Fruit fly (Drosophila melanogaster) whole organism, embryonic: Measurements from ENCODE around the gene NitFhit.

Experiments used
- Aef1 ChIP-seq: fragments of 200-800 bp; sonication (Bioruptor generic); IDR thresholded peaks from 3 replicates; pipeline ENCODE4 v1.3.6; 2022; ENCODE audit warnings: missing biosample characterization, missing genetic modification characterization
- BtbVII ChIP-seq: fragments of 200-800 bp; sonication (Bioruptor generic); optimal IDR thresholded peaks from 3 replicates; lab custom pipeline; 2017; ENCODE audit warnings: missing biosample characterization, mild to moderate bottlenecking, missing genetic modification characterization
- CG10543 ChIP-seq: fragments of 200-800 bp; sonication (Bioruptor generic); optimal IDR thresholded peaks from 3 replicates; lab custom pipeline; 2017; ENCODE audit warnings: missing biosample characterization, mild to moderate bottlenecking, missing genetic modification characterization, moderate library complexity
- CG11398 ChIP-seq: fragments of 200-800 bp; sonication (Bioruptor generic); optimal IDR thresholded peaks from 2 replicates; lab custom pipeline; 2016; ENCODE audit warnings: missing biosample characterization, missing genetic modification characterization
- CG11695 ChIP-seq: fragments of 200-800 bp; sonication (Bioruptor generic); IDR thresholded peaks from 3 replicates; pipeline ENCODE4 v1.3.6; 2022; ENCODE audit warnings: missing biosample characterization, missing genetic modification characterization
- CG12659 ChIP-seq: fragments of 200-800 bp; sonication (Bioruptor generic); optimal IDR thresholded peaks from 3 replicates; lab custom pipeline; 2017; ENCODE audit warnings: mild to moderate bottlenecking, missing biosample characterization, missing genetic modification reagents, missing genetic modification characterization
- CG14860 ChIP-seq: fragments of 200-800 bp; sonication (Bioruptor generic); IDR thresholded peaks from 3 replicates; pipeline ENCODE4 v1.3.6; 2022; ENCODE audit warnings: missing biosample characterization, missing genetic modification characterization; ENCODE audit not compliant: partially characterized antibody
- CG15011 ChIP-seq: fragments of 200-800 bp; sonication (Bioruptor generic); optimal IDR thresholded peaks from 3 replicates; lab custom pipeline; 2018; ENCODE audit warnings: missing biosample characterization, mild to moderate bottlenecking, missing genetic modification characterization
- CG17359 ChIP-seq: fragments of 200-800 bp; sonication (Bioruptor generic); optimal IDR thresholded peaks from 3 replicates; lab custom pipeline; 2018; ENCODE audit warnings: missing biosample characterization, mild to moderate bottlenecking, missing genetic modification characterization, moderate library complexity
- CG1832 ChIP-seq: fragments of 200-800 bp; sonication (Bioruptor generic); optimal IDR thresholded peaks from 2 replicates; lab custom pipeline; 2017; ENCODE audit warnings: missing biosample characterization, mild to moderate bottlenecking, missing genetic modification characterization, inconsistent platforms
- CG2202 ChIP-seq: fragments of 200-800 bp; sonication (Bioruptor generic); optimal IDR thresholded peaks from 2 replicates; lab custom pipeline; 2018; ENCODE audit warnings: missing biosample characterization, mild to moderate bottlenecking, missing genetic modification characterization
- CG31441 ChIP-seq: fragments of 200-800 bp; sonication (Bioruptor generic); IDR thresholded peaks from 2 replicates; pipeline ENCODE4 v1.3.6; 2022; ENCODE audit warnings: missing biosample characterization, missing genetic modification characterization
- CG4404 ChIP-seq: fragments of 200-800 bp; sonication (Bioruptor generic); IDR thresholded peaks from 2 replicates; pipeline ENCODE4 v1.3.6; 2022; ENCODE audit warnings: missing biosample characterization, missing genetic modification characterization
- CG4820 ChIP-seq: fragments of 200-800 bp; sonication (Bioruptor generic); optimal IDR thresholded peaks from 3 replicates; lab custom pipeline; 2016; ENCODE audit warnings: missing biosample characterization, missing genetic modification characterization
- CG4854 ChIP-seq: fragments of 200-800 bp; sonication (Bioruptor generic); optimal IDR thresholded peaks from 2 replicates; lab custom pipeline; 2016; ENCODE audit warnings: missing biosample characterization, missing genetic modification characterization, inconsistent platforms
- CG6689 ChIP-seq: fragments of 200-800 bp; sonication (Bioruptor generic); IDR thresholded peaks from 2 replicates; pipeline ENCODE4 v1.3.6; 2022; ENCODE audit warnings: missing biosample characterization, missing genetic modification characterization
- CG7786 ChIP-seq: fragments of 200-800 bp; sonication (Bioruptor generic); optimal IDR thresholded peaks from 2 replicates; lab custom pipeline; 2016; ENCODE audit warnings: missing biosample characterization, missing genetic modification characterization
- CG8290 ChIP-seq, 3 experiments: fragments of 200-800 bp; sonication (Bioruptor generic); optimal IDR thresholded peaks; 2 replicates each; lab custom pipeline; 2016 to 2019; ENCODE audit warnings: missing biosample characterization in 3 of 3, missing genetic modification characterization in 3 of 3, mild to moderate bottlenecking in 2 of 3, moderate library complexity in 1 of 3
- CTCF ChIP-seq: fragments of 200-800 bp; sonication (Bioruptor generic); optimal IDR thresholded peaks from 2 replicates; lab custom pipeline; 2017; ENCODE audit warnings: missing biosample characterization, mild to moderate bottlenecking, missing genetic modification characterization, moderate library complexity
- Dek ChIP-seq: fragments of 200-800 bp; sonication (Bioruptor generic); optimal IDR thresholded peaks from 3 replicates; lab custom pipeline; 2019; ENCODE audit warnings: missing biosample characterization, mild to moderate bottlenecking, missing genetic modification characterization, moderate library complexity
- Dfd ChIP-seq, 2 experiments: fragments of >200 bp; optimal IDR thresholded peaks; 2 replicates each; lab custom pipeline; 2017; ENCODE audit warnings: missing biosample characterization in 2 of 2, missing genetic modification characterization in 2 of 2
- Dll ChIP-seq: fragments of 200-800 bp; sonication (Bioruptor generic); IDR thresholded peaks from 4 replicates; pipeline ENCODE4 v1.3.6; 2022; ENCODE audit warnings: missing biosample characterization, missing genetic modification characterization; ENCODE audit not compliant: partially characterized antibody
- ERR ChIP-seq: fragments of 200-800 bp; sonication (Bioruptor generic); optimal IDR thresholded peaks from 2 replicates; lab custom pipeline; 2016; ENCODE audit warnings: missing biosample characterization, missing genetic modification characterization
- Hey ChIP-seq: fragments of 200-800 bp; sonication (Bioruptor generic); optimal IDR thresholded peaks from 3 replicates; lab custom pipeline; 2018; ENCODE audit warnings: missing biosample characterization, mild to moderate bottlenecking, missing genetic modification characterization
- Neu2 ChIP-seq: fragments of 200-800 bp; sonication (Bioruptor generic); optimal IDR thresholded peaks from 3 replicates; lab custom pipeline; 2016; ENCODE audit warnings: missing biosample characterization, missing genetic modification characterization, borderline replicate concordance
- Scr ChIP-seq: fragments of 200-800 bp; sonication (Bioruptor generic); IDR thresholded peaks from 2 replicates; pipeline ENCODE4 v1.3.6; 2022; ENCODE audit warnings: missing biosample characterization, missing genetic modification characterization; ENCODE audit not compliant: partially characterized antibody
- Xbp1 ChIP-seq: fragments of 200-800 bp; sonication (Bioruptor generic); optimal IDR thresholded peaks from 3 replicates; lab custom pipeline; 2016; ENCODE audit warnings: missing biosample characterization, mild to moderate bottlenecking, missing genetic modification characterization
- aop ChIP-seq: fragments of 200-800 bp; sonication (Bioruptor generic); IDR thresholded peaks from 2 replicates; pipeline ENCODE4 v1.3.6; 2022; ENCODE audit warnings: missing biosample characterization, missing genetic modification characterization
- ap ChIP-seq: fragments of 200-800 bp; sonication (Bioruptor generic); IDR thresholded peaks from 2 replicates; pipeline ENCODE4 v1.3.6; 2022; ENCODE audit warnings: missing biosample characterization, missing genetic modification characterization
- ash1 ChIP-seq: fragments of 200-800 bp; sonication (Bioruptor generic); optimal IDR thresholded peaks from 2 replicates; lab custom pipeline; 2018; ENCODE audit warnings: missing biosample characterization, mild to moderate bottlenecking, missing genetic modification characterization
- bab2 ChIP-seq: fragments of 200-800 bp; sonication (Bioruptor generic); optimal IDR thresholded peaks from 2 replicates; lab custom pipeline; 2016; ENCODE audit warnings: missing biosample characterization, missing genetic modification characterization
- bcd ChIP-seq: fragments of 200-800 bp; sonication (Bioruptor generic); optimal IDR thresholded peaks from 2 replicates; lab custom pipeline; 2017; ENCODE audit warnings: missing biosample characterization, mild to moderate bottlenecking, missing genetic modification characterization
- cas ChIP-seq: fragments of 200-800 bp; sonication (Bioruptor generic); IDR thresholded peaks from 2 replicates; pipeline ENCODE4 v1.3.6; 2022; ENCODE audit warnings: missing biosample characterization, missing genetic modification characterization
- chif ChIP-seq, 2 experiments: fragments of 200-800 bp; sonication (Bioruptor generic); optimal IDR thresholded peaks; 3 replicates each; lab custom pipeline; 2016; ENCODE audit warnings: missing biosample characterization in 2 of 2, missing genetic modification characterization in 2 of 2
- cwo ChIP-seq: fragments of 200-800 bp; sonication (Bioruptor generic); optimal IDR thresholded peaks from 3 replicates; lab custom pipeline; 2017; ENCODE audit warnings: missing biosample characterization, missing genetic modification characterization, mild to moderate bottlenecking, moderate library complexity, missing genetic modification reagents
- dmrt11E ChIP-seq: fragments of 200-800 bp; sonication (Bioruptor generic); optimal IDR thresholded peaks from 3 replicates; lab custom pipeline; 2018; ENCODE audit warnings: missing biosample characterization, mild to moderate bottlenecking, missing genetic modification characterization, moderate library complexity
- emc ChIP-seq: fragments of 200-800 bp; sonication (Bioruptor generic); optimal IDR thresholded peaks from 2 replicates; lab custom pipeline; 2016; ENCODE audit warnings: missing biosample characterization, missing genetic modification characterization
- jing ChIP-seq: fragments of 200-800 bp; sonication (Bioruptor generic); optimal IDR thresholded peaks from 2 replicates; lab custom pipeline; 2018; ENCODE audit warnings: missing biosample characterization, mild to moderate bottlenecking, missing genetic modification characterization
- mirr ChIP-seq: fragments of 200-800 bp; sonication (Bioruptor generic); optimal IDR thresholded peaks from 3 replicates; lab custom pipeline; 2018; ENCODE audit warnings: missing biosample characterization, mild to moderate bottlenecking, missing genetic modification characterization
- nau ChIP-seq: fragments of 200-800 bp; sonication (Bioruptor generic); optimal IDR thresholded peaks from 3 replicates; lab custom pipeline; 2017; ENCODE audit warnings: missing biosample characterization, mild to moderate bottlenecking, missing genetic modification characterization, missing genetic modification reagents
- pb ChIP-seq: fragments of 200-800 bp; sonication (Bioruptor generic); optimal IDR thresholded peaks from 3 replicates; lab custom pipeline; 2016; ENCODE audit warnings: missing biosample characterization, missing genetic modification characterization
- peb ChIP-seq: fragments of 200-800 bp; sonication (Bioruptor generic); IDR thresholded peaks from 2 replicates; pipeline ENCODE4 v1.3.6; 2022; ENCODE audit warnings: missing biosample characterization, missing genetic modification characterization
- pum ChIP-seq: fragments of 200-800 bp; sonication (Bioruptor generic); optimal IDR thresholded peaks from 2 replicates; lab custom pipeline; 2016; ENCODE audit warnings: missing biosample characterization, missing genetic modification characterization
- pzg ChIP-seq: fragments of 200-800 bp; sonication (Bioruptor generic); optimal IDR thresholded peaks from 3 replicates; lab custom pipeline; 2018; ENCODE audit warnings: missing biosample characterization, mild to moderate bottlenecking, missing genetic modification characterization, moderate library complexity
- salm ChIP-seq: fragments of 200-800 bp; sonication (Bioruptor generic); optimal IDR thresholded peaks from 2 replicates; lab custom pipeline; 2018; ENCODE audit warnings: missing biosample characterization, mild to moderate bottlenecking, missing genetic modification characterization
- tna ChIP-seq: fragments of 200-800 bp; sonication (Bioruptor generic); IDR thresholded peaks from 2 replicates; pipeline ENCODE4 v1.3.6; 2022; ENCODE audit warnings: missing biosample characterization, missing genetic modification characterization; ENCODE audit not compliant: partially characterized antibody
- z ChIP-seq: fragments of 200-800 bp; sonication (Bioruptor generic); IDR thresholded peaks from 3 replicates; pipeline ENCODE4 v1.3.6; 2022; ENCODE audit warnings: missing biosample characterization, missing genetic modification characterization
- zen2 ChIP-seq: fragments of 200-800 bp; sonication (Bioruptor generic); IDR thresholded peaks from 3 replicates; pipeline ENCODE4 v1.3.6; 2022; ENCODE audit warnings: missing biosample characterization, missing genetic modification characterization; ENCODE audit not compliant: partially characterized antibody

The NitFhit gene

DNA sequence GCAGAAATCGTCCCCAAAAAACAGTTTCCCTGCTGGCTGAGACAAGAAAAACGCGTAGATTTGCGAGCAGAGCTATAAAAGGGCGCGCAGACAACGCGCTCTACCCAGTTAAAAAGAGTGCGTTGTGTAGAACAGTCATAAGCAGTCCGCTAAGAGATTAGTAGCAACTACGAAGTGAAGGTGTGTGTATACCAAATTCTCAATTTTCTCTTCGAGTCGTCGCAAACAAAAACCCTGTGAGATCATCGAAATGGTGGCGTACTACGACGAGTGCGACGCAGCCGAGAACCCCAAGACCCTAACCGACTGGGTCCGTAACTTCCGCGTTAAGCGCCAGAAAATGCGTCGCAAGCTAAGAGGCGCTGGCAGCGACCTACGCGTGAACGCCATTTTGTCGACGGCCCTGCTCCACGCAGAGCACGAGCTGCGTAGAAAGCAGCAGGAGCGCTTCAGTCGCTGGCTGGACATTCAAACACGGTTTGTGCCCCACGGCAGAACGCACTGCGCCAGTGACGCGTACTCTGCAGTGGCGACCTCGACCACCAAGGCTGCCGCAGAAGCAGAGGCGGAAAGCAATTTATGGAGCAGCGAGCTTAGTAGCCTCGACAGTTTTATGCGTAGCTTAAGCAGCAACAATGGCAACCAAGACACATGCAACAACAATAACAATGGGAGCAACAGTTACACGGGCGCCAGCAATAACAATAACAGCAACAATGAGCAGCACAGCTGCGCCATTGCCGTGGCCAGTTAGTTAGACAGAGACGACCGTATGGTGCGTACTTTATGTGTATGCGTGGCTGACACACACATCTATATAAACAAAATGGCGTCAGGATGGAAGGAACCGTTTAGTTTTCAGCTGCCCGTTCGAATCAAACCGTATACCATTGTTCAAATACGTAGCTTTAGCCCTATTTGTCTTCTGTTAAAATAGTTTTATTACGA lies 20.7 kb downstream of the NitFhit start (continued):
- TF ChIP-seq pum (no peak), CG10543 (GFP tag; lab: Kevin White, UChicago) (peak; percentile 90), CG31441 (GFP tag; lab: Robert Waterston, UW) (no peak), nau (GFP tag; lab: Kevin White, UChicago) (no peak), ap (peak; percentile 15; the same call in 1 of the 2 replicates), CG12659 (GFP tag; lab: Kevin White, UChicago) (peak; percentile 20), CG2202 (no peak), salm (tag; lab: Kevin White, UChicago) (peak; percentile 3), cas (GFP tag; lab: Robert Waterston, UW) (peak; percentile 63; the same call in 1 of the 2 replicates), bcd (GFP tag; lab: Kevin White, UChicago) (no peak), BtbVII (GFP tag; lab: Kevin White, UChicago) (peak; percentile 6), tna (GFP tag; lab: Robert Waterston, UW) (0 out of 2 replicates have a peak, but pooled peaks have one; percentile 11), ash1 (GFP tag; lab: Kevin White, UChicago) (no peak), Dfd (GFP tag; optimal IDR thresholded peaks at IDR 0.05; lab: Kevin White, UChicago) (no peak), chif (GFP tag; optimal IDR thresholded peaks at IDR 0.05; lab: Kevin White, UChicago) (no peak), CG4404 (no peak), Scr (no peak; the same call in 1 of the 2 replicates), Dek (tag; lab: Kevin White, UChicago) (no peak), CG11695 (GFP tag; lab: Robert Waterston, UW) (peak; percentile 6; the same call in 1 of the 3 replicates), Xbp1 (GFP tag; lab: Kevin White, UChicago) (no peak), CG4854 (GFP tag; lab: Kevin White, UChicago) (no peak), zen2 (no peak), bab2 (no peak), peb (GFP tag; lab: Robert Waterston, UW) (no peak), CG15011 (GFP tag; lab: Kevin White, UChicago) (no peak), CG17359 (tag; lab: Kevin White, UChicago) (peak; percentile 10), CG11398 (GFP tag; lab: Kevin White, UChicago) (peak; percentile 36), z (GFP tag; lab: Robert Waterston, UW) (peak; percentile 36; the same call in 1 of the 3 replicates), Neu2 (no peak), CG4820 (GFP tag; lab: Kevin White, UChicago) (no peak), emc (GFP tag; lab: Kevin White, UChicago) (no peak), mirr (GFP tag; lab: Kevin White, UChicago) (peak; percentile 31), Dll (GFP tag; lab: Robert Waterston, UW) (peak; percentile 32; the same call in 1 of the 4 replicates), CG7786 (no peak), jing (GFP tag; lab: Kevin White, UChicago) (no peak), CTCF (GFP tag; lab: Kevin White, UChicago) (no peak), ERR (GFP tag; lab: Kevin White, UChicago) (peak; percentile 40), Hey (tag; lab: Kevin White, UChicago) (no peak), CG14860 (no peak), pb (GFP tag; lab: Kevin White, UChicago) (no peak), Aef1 (peak; percentile 64; the same call in 2 of the 3 replicates), CG8290 (GFP tag; optimal IDR thresholded peaks at IDR 0.05; lab: Kevin White, UChicago) (no peak), CG8290 (tag; optimal IDR thresholded peaks at IDR 0.05; lab: Kevin White, UChicago) (peak in 1 of 2 experiments; percentile 83), dmrt11E (tag; lab: Kevin White, UChicago) (no peak), aop (GFP tag; lab: Robert Waterston, UW) (no peak), cwo (no peak), CG6689 (no peak), CG1832 (peak; percentile 52), pzg (peak; percentile 20)
